Fruit fly (Drosophila melanogaster): ENCODE results near the gene CG13891.
A peak's percentile ranks its signal among the peaks of the same experiment; 100 is the strongest.

Gene CG13891

DNA sequence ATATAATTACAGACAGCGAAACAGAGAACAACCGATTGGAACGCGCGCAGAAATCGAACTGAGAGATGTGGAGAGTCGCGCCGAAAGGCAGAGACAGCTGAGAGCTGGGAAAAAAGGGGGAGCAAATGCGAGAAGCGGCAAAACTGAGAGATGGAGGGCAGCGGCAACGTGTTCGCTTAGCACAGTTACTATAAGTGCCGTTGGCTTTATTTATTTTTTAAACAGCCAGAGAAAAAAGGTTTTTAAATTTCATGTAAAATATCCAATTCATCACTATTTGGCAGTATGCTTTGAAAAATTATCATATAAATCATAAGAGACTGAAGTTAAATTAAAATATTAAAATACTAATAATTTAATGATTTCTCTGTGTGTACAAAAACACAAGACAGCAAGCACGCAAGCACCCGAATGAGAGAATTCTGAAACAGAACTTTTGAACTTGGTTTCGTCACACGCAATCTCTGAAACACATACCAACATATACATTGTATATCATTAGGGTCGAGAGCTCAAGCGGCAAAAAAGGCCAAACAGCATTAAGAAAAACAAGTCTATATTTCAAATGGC lies 7.4 kb upstream of the CG13891 start (continued):
- TF ChIP-seq CG6792 (GFP tag; optimal IDR thresholded peaks at IDR 0.05) (peak; percentile 65), CG11294 (GFP tag; IDR thresholded peaks at IDR 0.05) (peak; percentile 68), CG11762 (GFP tag; optimal IDR thresholded peaks at IDR 0.05; ENCODE audit: insufficient read depth) (peak; percentile 20), CG8319 (GFP tag; optimal IDR thresholded peaks at IDR 0.05) (peak; percentile 44), Met (GFP tag; optimal IDR thresholded peaks at IDR 0.05) (peak; percentile 65), achi (GFP tag; optimal IDR thresholded peaks at IDR 0.05) (peak; percentile 65), Smox (GFP tag; optimal IDR thresholded peaks at IDR 0.05) (peak; percentile 63), CG32006 (GFP tag; optimal IDR thresholded peaks at IDR 0.05) (peak; percentile 51), Eip78C (GFP tag) (peak; percentile 86), CG11902 (GFP tag; optimal IDR thresholded peaks at IDR 0.05) (peak; percentile 58), fd59A (GFP tag; optimal IDR thresholded peaks at IDR 0.05) (no peak), CG6163 (GFP tag; IDR thresholded peaks at IDR 0.05) (peak; percentile 70; the same call in 2 of the 3 replicates), Hr39 (GFP tag; optimal IDR thresholded peaks at IDR 0.05) (peak; percentile 60), Sox15 (GFP tag; optimal IDR thresholded peaks at IDR 0.05) (peak; percentile 44), Sox102F (GFP tag; optimal IDR thresholded peaks at IDR 0.05) (peak; percentile 52), topi (GFP tag; optimal IDR thresholded peaks at IDR 0.05) (peak; percentile 70), dsx (GFP tag; optimal IDR thresholded peaks at IDR 0.05; ENCODE audit: poor library complexity, severe bottlenecking) (peak; percentile 15)

- TF ChIP-seq CG6854 (GFP tag; optimal IDR thresholded peaks at IDR 0.05) (peak; percentile 67), fd59A (GFP tag; optimal IDR thresholded peaks at IDR 0.05) (no peak), Ets21C (GFP tag; optimal IDR thresholded peaks at IDR 0.05) (no peak), CG6808 (GFP tag; optimal IDR thresholded peaks at IDR 0.05) (peak; percentile 43), Hr4 (GFP tag; optimal IDR thresholded peaks at IDR 0.05) (no peak), lz (GFP tag; optimal IDR thresholded peaks at IDR 0.05) (no peak), acj6 (GFP tag; optimal IDR thresholded peaks at IDR 0.05) (peak; percentile 12), CG3919 (GFP tag; optimal IDR thresholded peaks at IDR 0.05) (peak; percentile 22), CG9139 (GFP tag; optimal IDR thresholded peaks at IDR 0.05) (peak; percentile 74), CG8632 (GFP tag; optimal IDR thresholded peaks at IDR 0.05) (peak; percentile 29), CG32006 (GFP tag; optimal IDR thresholded peaks at IDR 0.05) (peak; percentile 18), CG10631 (GFP tag; optimal IDR thresholded peaks at IDR 0.05) (peak; percentile 41), achi (GFP tag; optimal IDR thresholded peaks at IDR 0.05) (peak; percentile 2), CG1621 (tag; optimal IDR thresholded peaks at IDR 0.05) (peak; percentile 38), Hr38 (GFP tag; optimal IDR thresholded peaks at IDR 0.05) (no peak), CG7368 (GFP tag; optimal IDR thresholded peaks at IDR 0.05) (peak; percentile 43), Eip93F (GFP tag; optimal IDR thresholded peaks at IDR 0.05) (no peak), dac (GFP tag; optimal IDR thresholded peaks at IDR 0.05) (no peak), Sox15 (GFP tag; optimal IDR thresholded peaks at IDR 0.05) (no peak), CG8319 (GFP tag; optimal IDR thresholded peaks at IDR 0.05) (no peak), Blimp-1 (GFP tag; optimal IDR thresholded peaks at IDR 0.05) (peak; percentile 26), CG6276 (GFP tag; optimal IDR thresholded peaks at IDR 0.05) (peak; percentile 28), CG16779 (tag; optimal IDR thresholded peaks at IDR 0.05) (no peak), cyc (GFP tag; optimal IDR thresholded peaks at IDR 0.05) (no peak), Ets96B (tag; optimal IDR thresholded peaks at IDR 0.05) (no peak), Sox102F (GFP tag; optimal IDR thresholded peaks at IDR 0.05) (no peak), svp (GFP tag) (no peak), CG8119 (GFP tag; IDR thresholded peaks at IDR 0.05) (peak; percentile 34; the same call in 1 of the 3 replicates), ss (GFP tag; optimal IDR thresholded peaks at IDR 0.05) (peak; percentile 42 to 66), fkh (GFP tag; optimal IDR thresholded peaks at IDR 0.05) (peak; percentile 97), Gug (GFP tag; IDR thresholded peaks at IDR 0.05) (no peak), Met (GFP tag; optimal IDR thresholded peaks at IDR 0.05) (no peak), CG6163 (GFP tag; IDR thresholded peaks at IDR 0.05) (peak; percentile 69), CG10669 (GFP tag; optimal IDR thresholded peaks at IDR 0.05) (peak; percentile 35), CG15336 (GFP tag; IDR thresholded peaks at IDR 0.05) (peak; percentile 16; the same call in 1 of the 2 replicates), Sox14 (GFP tag; optimal IDR thresholded peaks at IDR 0.05) (no peak), Eip75B (GFP tag; optimal IDR thresholded peaks at IDR 0.05) (no peak), CG11294 (GFP tag; IDR thresholded peaks at IDR 0.05) (no peak), spab (GFP tag; optimal IDR thresholded peaks at IDR 0.05) (peak; percentile 21), vri (GFP tag; optimal IDR thresholded peaks at IDR 0.05) (peak; percentile 36), CG34406 (GFP tag; optimal IDR thresholded peaks at IDR 0.05) (peak; percentile 27)
Observed at dm6 chr3L:440249-440648, 6.5 kb upstream of the CG13891 start.
